Worm (Caenorhabditis elegans) whole organism, L1 larva: Measurements from ENCODE around the gene F36H12.17.

Source experiments
- efl-1 ChIP-seq, 4 experiments: fragments of 150-350 bp; optimal IDR thresholded peaks in 3 of 4; peaks in 1 of 4; 1 replicate in 1 of 4; 2 replicates in 3 of 4; lab custom pipeline; 2014; ENCODE audit warnings: missing biosample characterization in 2 of 4, missing genetic modification characterization in 2 of 4, missing genetic modification reagents in 2 of 4
- mdl-1 ChIP-seq, 2 experiments: fragments of 150-350 bp; optimal IDR thresholded peaks; 2 replicates each; lab custom pipeline; 2014 to 2017; ENCODE audit warnings: missing biosample characterization in 2 of 2, missing genetic modification characterization in 2 of 2, inconsistent platforms in 1 of 2
- snpc-4 ChIP-seq: fragments of 150-350 bp; optimal IDR thresholded peaks from 2 replicates; lab custom pipeline; 2014; ENCODE audit warnings: missing biosample characterization, missing genetic modification characterization
- unc-62 ChIP-seq: fragments of 150-350 bp; optimal IDR thresholded peaks from 2 replicates; lab custom pipeline; 2014; ENCODE audit warnings: missing biosample characterization, missing genetic modification reagents, missing genetic modification characterization

- TF ChIP-seq efl-1 (optimal IDR thresholded peaks at IDR 0.05; lab: Kevin White, UChicago) (no peak), efl-1 (GFP tag; optimal IDR thresholded peaks at IDR 0.05 in 1 of 2; lab: Kevin White, UChicago) (no peak), snpc-4 (tag; lab: Kevin White, UChicago) (no peak), unc-62 (no peak), mdl-1 (tag; optimal IDR thresholded peaks at IDR 0.05; lab: Kevin White, UChicago) (no peak)
Measured at ce11 chrIV:5309742-5310141, 32.1 kb upstream of the F36H12.17 start, which contains the start of gene ZK354.3.
